Worm (Caenorhabditis elegans) whole organism, L2 larva: ENCODE data around the gene F16H6.9.

Experiments used
- C34F6.9 ChIP-seq: fragments of 150-350 bp; optimal IDR thresholded peaks from 2 replicates; lab custom pipeline; 2014; ENCODE audit warnings: missing biosample characterization, missing genetic modification characterization
- F13H6.1 ChIP-seq: sonication (generic microtip); optimal IDR thresholded peaks from 2 replicates; lab custom pipeline; 2016; ENCODE audit warnings: missing genetic modification characterization, missing compliant biosample characterization
- R02D3.7 ChIP-seq: fragments of 150-350 bp; optimal IDR thresholded peaks from 2 replicates; lab custom pipeline; 2014; ENCODE audit warnings: missing biosample characterization, missing genetic modification characterization
- ZK546.5 ChIP-seq: sonication (generic microtip); optimal IDR thresholded peaks from 2 replicates; lab custom pipeline; 2017; ENCODE audit warnings: missing biosample characterization, missing genetic modification characterization
- alr-1 ChIP-seq: fragments of 150-350 bp; optimal IDR thresholded peaks from 2 replicates; lab custom pipeline; 2014; ENCODE audit warnings: missing biosample characterization, missing genetic modification characterization
- aly-2 ChIP-seq: fragments of 150-350 bp; optimal IDR thresholded peaks from 2 replicates; lab custom pipeline; 2014; ENCODE audit warnings: missing biosample characterization, missing genetic modification characterization
- ama-1 ChIP-seq: fragments of 150-350 bp; optimal IDR thresholded peaks from 2 replicates; lab custom pipeline; 2018; ENCODE audit warnings: inconsistent platforms
- ceh-16 ChIP-seq: fragments of 150-350 bp; optimal IDR thresholded peaks from 2 replicates; lab custom pipeline; 2014; ENCODE audit warnings: missing biosample characterization, missing genetic modification characterization
- crh-2 ChIP-seq: sonication (generic microtip); optimal IDR thresholded peaks from 2 replicates; lab custom pipeline; 2017; ENCODE audit warnings: missing biosample characterization, missing genetic modification characterization
- dmd-4 ChIP-seq: sonication (generic microtip); optimal IDR thresholded peaks from 2 replicates; lab custom pipeline; 2017; ENCODE audit warnings: missing biosample characterization, missing genetic modification characterization
- elt-1 ChIP-seq: fragments of 150-350 bp; optimal IDR thresholded peaks from 2 replicates; lab custom pipeline; 2014; ENCODE audit warnings: missing biosample characterization, missing genetic modification characterization
- lin-11 ChIP-seq: fragments of 150-350 bp; sonication (generic microtip); optimal IDR thresholded peaks from 2 replicates; lab custom pipeline; 2014; ENCODE audit warnings: missing biosample characterization, missing genetic modification characterization, inconsistent platforms, mixed read lengths
- lin-13 ChIP-seq: fragments of 150-350 bp; optimal IDR thresholded peaks from 2 replicates; lab custom pipeline; 2014; ENCODE audit warnings: missing biosample characterization, missing genetic modification reagents, missing genetic modification characterization
- lin-39 ChIP-seq: fragments of 150-350 bp; optimal IDR thresholded peaks from 2 replicates; lab custom pipeline; 2014; ENCODE audit warnings: missing biosample characterization, missing genetic modification reagents, missing genetic modification characterization
- lsy-2 ChIP-seq, 2 experiments: fragments of 150-350 bp in 1 of 2; sonication (generic microtip) in 1 of 2; optimal IDR thresholded peaks; 2 replicates each; lab custom pipeline; 2014 to 2017; ENCODE audit warnings: missing biosample characterization in 2 of 2, missing genetic modification characterization in 2 of 2
- mab-5 ChIP-seq: fragments of 150-350 bp; optimal IDR thresholded peaks from 2 replicates; lab custom pipeline; 2014; ENCODE audit warnings: missing biosample characterization, missing genetic modification characterization
- mbf-1 ChIP-seq: sonication (generic microtip); optimal IDR thresholded peaks from 2 replicates; lab custom pipeline; 2017; ENCODE audit warnings: missing biosample characterization, missing genetic modification characterization
- mdl-1 ChIP-seq, 2 experiments: fragments of 150-350 bp in 1 of 2; sonication (generic microtip) in 1 of 2; optimal IDR thresholded peaks; 2 replicates each; lab custom pipeline; 2017; ENCODE audit warnings: missing biosample characterization in 2 of 2, missing genetic modification characterization in 2 of 2
- nhr-10 ChIP-seq: sonication (generic microtip); optimal IDR thresholded peaks from 2 replicates; lab custom pipeline; 2017; ENCODE audit warnings: missing biosample characterization, missing genetic modification characterization
- nhr-11 ChIP-seq: fragments of 150-350 bp; optimal IDR thresholded peaks from 2 replicates; lab custom pipeline; 2014; ENCODE audit warnings: missing biosample characterization, missing genetic modification characterization
- nhr-12 ChIP-seq: fragments of 150-350 bp; optimal IDR thresholded peaks from 2 replicates; lab custom pipeline; 2014; ENCODE audit warnings: missing biosample characterization, missing genetic modification characterization
- nhr-129 ChIP-seq: fragments of 150-350 bp; optimal IDR thresholded peaks from 2 replicates; lab custom pipeline; 2014; ENCODE audit warnings: missing biosample characterization, missing genetic modification characterization
- nhr-21 ChIP-seq: fragments of 150-350 bp; optimal IDR thresholded peaks from 2 replicates; lab custom pipeline; 2014; ENCODE audit warnings: missing biosample characterization, missing genetic modification characterization
- nhr-23 ChIP-seq: fragments of 150-350 bp; optimal IDR thresholded peaks from 2 replicates; lab custom pipeline; 2014; ENCODE audit warnings: missing biosample characterization, missing genetic modification reagents, missing genetic modification characterization
- nhr-237 ChIP-seq: fragments of 150-350 bp; optimal IDR thresholded peaks from 2 replicates; lab custom pipeline; 2014; ENCODE audit warnings: missing biosample characterization, missing genetic modification characterization
- nhr-25 ChIP-seq: fragments of 150-350 bp; sonication (generic microtip); optimal IDR thresholded peaks from 3 replicates; lab custom pipeline; 2014; ENCODE audit warnings: missing biosample characterization, missing genetic modification characterization
- nhr-6 ChIP-seq: fragments of 150-350 bp; optimal IDR thresholded peaks from 2 replicates; lab custom pipeline; 2014; ENCODE audit warnings: missing biosample characterization, missing genetic modification characterization
- nhr-77 ChIP-seq: fragments of 150-350 bp; optimal IDR thresholded peaks from 2 replicates; lab custom pipeline; 2014; ENCODE audit warnings: missing biosample characterization, missing genetic modification characterization
- sem-4 ChIP-seq: fragments of 150-350 bp; optimal IDR thresholded peaks from 2 replicates; lab custom pipeline; 2014; ENCODE audit warnings: missing biosample characterization, missing genetic modification reagents, missing genetic modification characterization
- snpc-4 ChIP-seq: fragments of 150-350 bp; optimal IDR thresholded peaks from 2 replicates; lab custom pipeline; 2014; ENCODE audit warnings: missing biosample characterization, missing genetic modification characterization
- unc-62 ChIP-seq: fragments of 150-350 bp; optimal IDR thresholded peaks from 2 replicates; lab custom pipeline; 2014; ENCODE audit warnings: missing biosample characterization, missing genetic modification reagents, missing genetic modification characterization
- ztf-1 ChIP-seq: fragments of 200-800 bp; sonication (Bioruptor generic); conservative IDR thresholded peaks from 2 replicates; pipeline ENCODE4 v1.3.6; 2022; ENCODE audit warnings: missing genetic modification characterization, missing compliant biosample characterization
- ztf-11 ChIP-seq: sonication (generic microtip); optimal IDR thresholded peaks from 2 replicates; lab custom pipeline; 2017; ENCODE audit warnings: missing biosample characterization, missing genetic modification characterization

F16H6.9 gene

ce11 chrV:18179663-18180062 is 37.2 kb upstream of the F16H6.9 start, which contains the start of gene C31G12.1:
TSS of gene C31G12.1 (plus strand) at chrV:18179963.
- TF ChIP-seq nhr-77 (tag; lab: Kevin White, UChicago), result no peak
- no peak for TF ChIP-seq nhr-21
- no peak for TF ChIP-seq unc-62 (GFP tag; lab: Kevin White, UChicago)
- TF ChIP-seq ceh-16 (tag; lab: Kevin White, UChicago), result no peak
- no peak for TF ChIP-seq C34F6.9 (tag; lab: Kevin White, UChicago)
- no peak for TF ChIP-seq nhr-237

- TF ChIP-seq nhr-6 (tag; lab: Kevin White, UChicago), result no peak
- no peak for TF ChIP-seq crh-2 (tag; lab: Kevin White, UChicago)
- no peak for TF ChIP-seq lin-39 (tag; lab: Kevin White, UChicago)
These were observed 32.0 kb upstream of the F16H6.9 start, which contains the start of gene C31G12.3 for ce11 chrV:18184910-18185309. TSS of gene C31G12.3 (plus strand) at chrV:18185210.

- TF ChIP-seq nhr-10 (tag; lab: Kevin White, UChicago), result no peak
- no peak for TF ChIP-seq nhr-23 (tag; lab: Kevin White, UChicago)
- no peak for TF ChIP-seq lin-39 (tag; lab: Kevin White, UChicago)
- no peak for TF ChIP-seq R02D3.7 (tag; lab: Kevin White, UChicago)
- TF ChIP-seq snpc-4 (tag; lab: Kevin White, UChicago), result no peak
- no peak for TF ChIP-seq elt-1 (tag; lab: Kevin White, UChicago)
- TF ChIP-seq mbf-1 (tag; lab: Kevin White, UChicago), result no peak
- TF ChIP-seq nhr-12 (tag; lab: Kevin White, UChicago), result no peak
- TF ChIP-seq C34F6.9 (tag; lab: Kevin White, UChicago), result no peak
These were observed 28.6 kb upstream of the F16H6.9 start, which contains the start of gene clec-245 for ce11 chrV:18188328-18188727. TSS of gene clec-245 (minus strand) at chrV:18188428.

- TF ChIP-seq dmd-4 (no peak), nhr-23 (tag; lab: Kevin White, UChicago) (no peak), lsy-2 (tag; optimal IDR thresholded peaks at IDR 0.05; lab: Kevin White, UChicago) (no peak), nhr-6 (tag; lab: Kevin White, UChicago) (no peak), unc-62 (GFP tag; lab: Kevin White, UChicago) (no peak), R02D3.7 (tag; lab: Kevin White, UChicago) (no peak)
These were observed 27.7 kb upstream of the F16H6.9 start, which contains the start of gene clec-246 for ce11 chrV:18189181-18189580. TSS of gene clec-246 (plus strand) at chrV:18189481.

ce11 chrV:18191128-18191527 is 25.8 kb upstream of the F16H6.9 start, which contains the start of gene clec-42:
TSS of gene clec-42 (plus strand) at chrV:18191412.
- TF ChIP-seq nhr-21 (no peak), lin-13 (no peak), ama-1 (lab: Kevin White, UChicago) (no peak), nhr-237 (no peak), nhr-25 (tag; lab: Kevin White, UChicago) (no peak), R02D3.7 (tag; lab: Kevin White, UChicago) (no peak), ztf-1 (GFP tag; lab: Robert Waterston, UW) (no peak), F13H6.1 (tag; lab: Kevin White, UChicago) (no peak), sem-4 (no peak), nhr-11 (tag; lab: Kevin White, UChicago) (no peak), unc-62 (GFP tag; lab: Kevin White, UChicago) (no peak), lsy-2 (tag; optimal IDR thresholded peaks at IDR 0.05; lab: Kevin White, UChicago) (no peak), C34F6.9 (tag; lab: Kevin White, UChicago) (no peak)

ce11 chrV:18195006-18195405 is 21.9 kb upstream of the F16H6.9 start, which contains the start of gene F16H6.3:
TSS of gene F16H6.3 (plus strand) at chrV:18195306.
- TF ChIP-seq aly-2 (tag; lab: Kevin White, UChicago), result no peak
- TF ChIP-seq alr-1 (tag; lab: Kevin White, UChicago), result no peak
- no peak for TF ChIP-seq ceh-16 (tag; lab: Kevin White, UChicago)
- no peak for TF ChIP-seq mab-5 (tag; lab: Kevin White, UChicago)
- no peak for TF ChIP-seq ztf-11 (tag; lab: Kevin White, UChicago)
- no peak for TF ChIP-seq lin-13
- no peak for TF ChIP-seq nhr-129 (tag; lab: Kevin White, UChicago)
- TF ChIP-seq ZK546.5, result no peak
- no peak for TF ChIP-seq lin-11 (tag; lab: Kevin White, UChicago)
- no peak for TF ChIP-seq mdl-1 (tag; optimal IDR thresholded peaks at IDR 0.05; lab: Kevin White, UChicago)
- no peak for TF ChIP-seq nhr-12 (tag; lab: Kevin White, UChicago)
- no peak for TF ChIP-seq lin-39 (tag; lab: Kevin White, UChicago)
- TF ChIP-seq C34F6.9 (tag; lab: Kevin White, UChicago), result no peak
